Fruit fly (Drosophila melanogaster) whole organism, embryonic: ENCODE results near the gene pod1.

ENCODE experiments used
- CG10209 ChIP-seq: fragments of 200-800 bp; sonication (Bioruptor generic); optimal IDR thresholded peaks from 3 replicates; lab custom pipeline; 2017; ENCODE audit warnings: missing biosample characterization, mild to moderate bottlenecking, missing genetic modification characterization, missing genetic modification reagents
- CG10431 ChIP-seq: fragments of 200-800 bp; sonication (Bioruptor generic); optimal IDR thresholded peaks from 3 replicates; lab custom pipeline; 2018; ENCODE audit warnings: missing biosample characterization, mild to moderate bottlenecking, missing genetic modification characterization
- CG14441 ChIP-seq: fragments of 200-800 bp; sonication (Bioruptor generic); IDR thresholded peaks from 2 replicates; pipeline ENCODE4 v1.3.6; 2022; ENCODE audit warnings: missing biosample characterization, missing genetic modification characterization
- CG15479 ChIP-seq: fragments of 200-800 bp; sonication (Bioruptor generic); optimal IDR thresholded peaks from 3 replicates; lab custom pipeline; 2019; ENCODE audit warnings: missing biosample characterization, mild to moderate bottlenecking, missing genetic modification characterization, moderate library complexity
- CG2120 ChIP-seq: fragments of 200-800 bp; sonication (Bioruptor generic); optimal IDR thresholded peaks from 3 replicates; lab custom pipeline; 2016; ENCODE audit warnings: missing biosample characterization, missing genetic modification characterization
- CG33213 ChIP-seq: fragments of 200-800 bp; sonication (Bioruptor generic); optimal IDR thresholded peaks from 3 replicates; lab custom pipeline; 2016; ENCODE audit warnings: missing biosample characterization, missing genetic modification characterization
- CG42726 ChIP-seq: fragments of 200-800 bp; sonication (Bioruptor generic); IDR thresholded peaks from 2 replicates; pipeline ENCODE4 v1.3.6; 2022; ENCODE audit warnings: missing biosample characterization, missing genetic modification characterization; ENCODE audit not compliant: partially characterized antibody
- CG4617 ChIP-seq: fragments of 200-800 bp; sonication (Bioruptor generic); optimal IDR thresholded peaks from 3 replicates; lab custom pipeline; 2016; ENCODE audit warnings: missing biosample characterization, missing genetic modification characterization, borderline replicate concordance
- CG5245 ChIP-seq: fragments of 200-800 bp; sonication (Bioruptor generic); optimal IDR thresholded peaks from 3 replicates; lab custom pipeline; 2016; ENCODE audit warnings: missing biosample characterization, missing genetic modification characterization
- CG6765 ChIP-seq: fragments of 200-800 bp; sonication (Bioruptor generic); optimal IDR thresholded peaks from 3 replicates; lab custom pipeline; 2017; ENCODE audit warnings: missing biosample characterization, mild to moderate bottlenecking, missing genetic modification characterization
- CG9876 ChIP-seq: fragments of 200-800 bp; sonication (Bioruptor generic); optimal IDR thresholded peaks from 2 replicates; lab custom pipeline; 2016; ENCODE audit warnings: missing biosample characterization, missing genetic modification characterization
- CoRest ChIP-seq: fragments of 200-800 bp; sonication (Bioruptor generic); optimal IDR thresholded peaks from 3 replicates; lab custom pipeline; 2018; ENCODE audit warnings: missing biosample characterization, mild to moderate bottlenecking, missing genetic modification characterization, moderate library complexity
- Dip2 ChIP-seq: fragments of 200-800 bp; sonication (Bioruptor generic); IDR thresholded peaks from 2 replicates; pipeline ENCODE4 v1.3.6; 2022; ENCODE audit warnings: missing biosample characterization, missing genetic modification characterization
- Fer1 ChIP-seq: fragments of 200-800 bp; sonication (Bioruptor generic); optimal IDR thresholded peaks from 2 replicates; lab custom pipeline; 2017; ENCODE audit warnings: missing biosample characterization, mild to moderate bottlenecking, missing genetic modification characterization
- GATAe ChIP-seq: fragments of 200-800 bp; sonication (Bioruptor generic); conservative IDR thresholded peaks from 2 replicates; pipeline ENCODE4 v1.3.6; 2022; ENCODE audit warnings: missing biosample characterization, missing genetic modification characterization
- HLH54F ChIP-seq: fragments of 200-800 bp; sonication (Bioruptor generic); optimal IDR thresholded peaks from 3 replicates; lab custom pipeline; 2016; ENCODE audit warnings: missing biosample characterization, missing genetic modification characterization
- HLHmδ ChIP-seq: fragments of 200-800 bp; sonication (Bioruptor generic); optimal IDR thresholded peaks from 2 replicates; lab custom pipeline; 2018; ENCODE audit warnings: missing biosample characterization, mild to moderate bottlenecking, missing genetic modification characterization, moderate library complexity
- NfI ChIP-seq: fragments of 200-800 bp; sonication (Bioruptor generic); optimal IDR thresholded peaks from 3 replicates; lab custom pipeline; 2018; ENCODE audit warnings: missing biosample characterization, mild to moderate bottlenecking, missing genetic modification characterization, moderate library complexity
- Ptx1 ChIP-seq: fragments of 200-800 bp; sonication (Bioruptor generic); IDR thresholded peaks from 2 replicates; pipeline ENCODE4 v1.3.6; 2022; ENCODE audit warnings: missing biosample characterization, missing genetic modification characterization
- Scr ChIP-seq: fragments of 200-800 bp; sonication (Bioruptor generic); IDR thresholded peaks from 2 replicates; pipeline ENCODE4 v1.3.6; 2022; ENCODE audit warnings: missing biosample characterization, missing genetic modification characterization; ENCODE audit not compliant: partially characterized antibody
- Tbp ChIP-seq: fragments of >200 bp; optimal IDR thresholded peaks from 2 replicates; lab custom pipeline; 2018; ENCODE audit warnings: missing biosample characterization, missing genetic modification characterization
- Trl ChIP-seq, 3 experiments: fragments of >200 bp in 2 of 3; fragments of 200-800 bp in 1 of 3; sonication (Bioruptor generic) in 1 of 3; optimal IDR thresholded peaks; 2 replicates in 1 of 3; 3 replicates in 2 of 3; lab custom pipeline; 2016 to 2017; ENCODE audit warnings: missing biosample characterization in 1 of 3, missing genetic modification characterization in 1 of 3
- da ChIP-seq: fragments of 200-800 bp; sonication (Bioruptor generic); optimal IDR thresholded peaks from 2 replicates; lab custom pipeline; 2016; ENCODE audit warnings: missing biosample characterization, missing genetic modification characterization
- ems ChIP-seq: fragments of 200-800 bp; sonication (Bioruptor generic); optimal IDR thresholded peaks from 3 replicates; lab custom pipeline; 2016; ENCODE audit warnings: missing biosample characterization, missing genetic modification characterization
- fd96Cb ChIP-seq: fragments of 200-800 bp; sonication (Bioruptor generic); optimal IDR thresholded peaks from 2 replicates; lab custom pipeline; 2018; ENCODE audit warnings: missing biosample characterization, mild to moderate bottlenecking, missing genetic modification characterization, moderate library complexity
- gro ChIP-seq: fragments of 200-800 bp; sonication (Bioruptor generic); optimal IDR thresholded peaks from 2 replicates; lab custom pipeline; 2016; ENCODE audit warnings: missing biosample characterization, missing genetic modification characterization
- gsb ChIP-seq: fragments of 200-800 bp; sonication (Bioruptor generic); IDR thresholded peaks from 2 replicates; pipeline ENCODE4 v1.3.6; 2022; ENCODE audit warnings: missing biosample characterization, missing genetic modification characterization
- hb ChIP-seq: fragments of 200-800 bp; sonication (Bioruptor generic); IDR thresholded peaks from 3 replicates; pipeline ENCODE4 v1.3.6; 2022; ENCODE audit warnings: missing biosample characterization, missing genetic modification characterization; ENCODE audit not compliant: partially characterized antibody
- kay ChIP-seq: fragments of 200-800 bp; sonication (Bioruptor generic); optimal IDR thresholded peaks from 2 replicates; lab custom pipeline; 2016; ENCODE audit warnings: missing biosample characterization, missing genetic modification characterization
- mam ChIP-seq: fragments of 200-800 bp; sonication (Bioruptor generic); optimal IDR thresholded peaks from 3 replicates; lab custom pipeline; 2016; ENCODE audit warnings: missing biosample characterization, missing genetic modification characterization
- onecut ChIP-seq: fragments of 200-800 bp; sonication (Bioruptor generic); IDR thresholded peaks from 2 replicates; pipeline ENCODE4 v1.3.6; 2022; ENCODE audit warnings: missing biosample characterization, missing genetic modification characterization
- row ChIP-seq: fragments of 200-800 bp; sonication (Bioruptor generic); IDR thresholded peaks from 3 replicates; pipeline ENCODE4 v1.3.6; 2022; ENCODE audit warnings: missing biosample characterization, missing genetic modification characterization
- schlank ChIP-seq: fragments of 200-800 bp; sonication (Bioruptor generic); optimal IDR thresholded peaks from 2 replicates; lab custom pipeline; 2018; ENCODE audit warnings: missing biosample characterization, mild to moderate bottlenecking, missing genetic modification characterization
- sd ChIP-seq: fragments of 200-800 bp; sonication (Bioruptor generic); optimal IDR thresholded peaks from 3 replicates; lab custom pipeline; 2018; ENCODE audit warnings: missing biosample characterization, mild to moderate bottlenecking, missing genetic modification characterization, moderate library complexity
- seq ChIP-seq: fragments of 200-800 bp; sonication (Bioruptor generic); IDR thresholded peaks from 2 replicates; pipeline ENCODE4 v1.3.6; 2022; ENCODE audit warnings: missing biosample characterization, missing genetic modification characterization
- slp2 ChIP-seq: fragments of 200-800 bp; sonication (Bioruptor generic); optimal IDR thresholded peaks from 2 replicates; lab custom pipeline; 2016; ENCODE audit warnings: missing biosample characterization, missing genetic modification characterization
- sug ChIP-seq: fragments of 200-800 bp; optimal IDR thresholded peaks from 2 replicates; lab custom pipeline; 2019; ENCODE audit warnings: missing biosample characterization, mild to moderate bottlenecking, missing genetic modification characterization, moderate library complexity
- ttk ChIP-seq: fragments of 200-800 bp; sonication (Bioruptor generic); IDR thresholded peaks from 2 replicates; pipeline ENCODE4 v2.1.2; 2022; ENCODE audit warnings: missing biosample characterization, missing genetic modification characterization
- vnd ChIP-seq: fragments of 200-800 bp; sonication (Bioruptor generic); IDR thresholded peaks from 3 replicates; pipeline ENCODE4 v1.3.6; 2022; ENCODE audit warnings: missing biosample characterization, missing genetic modification characterization; ENCODE audit not compliant: partially characterized antibody
- yki ChIP-seq: fragments of >200 bp; optimal IDR thresholded peaks from 3 replicates; lab custom pipeline; 2018

Gene pod1

DNA sequence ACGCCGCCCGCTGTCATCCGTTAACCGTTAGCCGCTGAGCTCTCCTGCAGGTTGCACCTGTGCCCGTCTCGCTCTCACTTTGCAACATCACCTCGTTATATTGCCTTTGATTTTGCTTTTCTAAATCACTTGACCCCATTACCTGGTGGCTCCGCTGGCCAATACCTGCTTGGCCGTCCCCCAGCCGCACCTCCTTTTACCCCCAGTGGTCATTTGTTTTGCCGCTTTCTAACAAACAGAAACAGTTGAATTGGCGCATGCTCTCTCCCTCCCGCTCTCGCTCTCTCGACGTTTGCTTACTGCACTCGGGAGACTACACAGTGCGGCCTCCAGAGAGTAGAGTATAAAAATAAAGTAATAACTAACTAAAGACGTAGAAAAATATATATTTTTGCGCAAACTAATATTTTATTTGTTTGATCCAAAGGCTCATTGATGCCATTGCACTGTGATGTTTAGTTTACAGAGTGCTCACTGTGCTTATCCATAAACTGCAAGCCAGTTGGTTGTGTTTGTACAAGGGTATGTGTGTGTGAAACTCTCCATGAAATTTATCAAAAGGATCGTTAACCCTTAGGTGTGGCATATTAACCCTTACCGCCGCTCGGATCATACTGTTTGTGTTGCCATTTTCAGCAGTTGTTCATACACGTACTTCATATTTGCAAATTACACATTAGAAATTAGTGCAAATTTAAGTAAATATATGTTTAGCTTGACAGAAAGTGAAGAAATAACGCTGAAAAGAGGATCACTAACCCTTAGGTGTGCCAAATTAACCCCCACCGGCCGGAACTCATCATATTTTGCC, 1.2 kb downstream of the pod1 start (continued):
- TF ChIP-seq CG6765 (GFP tag; lab: Kevin White, UChicago) (no peak), CG5245 (GFP tag; lab: Kevin White, UChicago) (peak; percentile 56), GATAe (no peak), CG33213 (GFP tag; lab: Kevin White, UChicago) (peak; percentile 56), hb (no peak), Dip2 (GFP tag; lab: Robert Waterston, UW) (no peak), Ptx1 (GFP tag; lab: Robert Waterston, UW) (peak; percentile 90), CG42726 (GFP tag; lab: Robert Waterston, UW) (no peak), slp2 (GFP tag; lab: Kevin White, UChicago) (peak; percentile 53), CG2120 (GFP tag; lab: Kevin White, UChicago) (peak; percentile 82), da (GFP tag; lab: Kevin White, UChicago) (peak; percentile 5), CG14441 (GFP tag; lab: Robert Waterston, UW) (peak; percentile 88), CG15479 (GFP tag; lab: Kevin White, UChicago) (peak; percentile 29), ttk (peak; percentile 84), ems (GFP tag; lab: Kevin White, UChicago) (peak; percentile 68), schlank (tag; lab: Kevin White, UChicago) (no peak), CG10209 (GFP tag; lab: Kevin White, UChicago) (peak; percentile 79), CG9876 (no peak), HLH54F (GFP tag; lab: Kevin White, UChicago) (peak; percentile 70), seq (peak; percentile 89), CoRest (tag; lab: Kevin White, UChicago) (peak; percentile 66), yki (lab: Kevin White, UChicago) (peak; percentile 34), mam (GFP tag; lab: Kevin White, UChicago) (peak; percentile 62), sd (no peak), gsb (GFP tag; lab: Robert Waterston, UW) (peak; percentile 46; the same call in 1 of the 2 replicates), Tbp (GFP tag; lab: Kevin White, UChicago) (no peak), HLHmδ (GFP tag; lab: Kevin White, UChicago) (no peak), CG10431 (GFP tag; lab: Kevin White, UChicago) (no peak)

DNA sequence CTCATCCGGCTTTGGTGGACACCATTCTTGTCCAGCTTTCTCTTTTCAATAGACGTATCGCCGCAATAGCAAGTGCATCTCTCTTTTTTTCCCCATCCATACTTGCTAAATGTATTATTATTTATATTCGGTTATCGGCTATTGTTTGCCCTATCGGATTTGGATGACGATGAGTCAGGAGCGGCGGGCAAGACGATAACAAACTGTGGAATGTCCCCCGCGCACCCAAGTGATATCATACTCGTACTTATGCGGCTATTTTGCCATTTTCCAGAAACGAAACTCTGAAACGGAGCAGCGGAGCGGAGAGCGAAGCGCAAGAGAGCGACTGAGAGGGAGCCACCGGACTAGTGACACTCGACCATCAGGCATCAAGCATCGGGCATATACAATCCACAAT, 1.9 kb downstream of the pod1 start:
- TF ChIP-seq NfI (GFP tag; lab: Kevin White, UChicago) (no peak), CG4617 (GFP tag; lab: Kevin White, UChicago) (no peak), kay (GFP tag; lab: Kevin White, UChicago) (peak; percentile 50), sd (peak; percentile 98), sug (tag; lab: Kevin White, UChicago) (peak; percentile 89), gro (GFP tag; lab: Kevin White, UChicago) (no peak), Trl (optimal IDR thresholded peaks at IDR 0.05; lab: Kevin White, UChicago) (peak; percentile 28 to 41), Trl (GFP tag; optimal IDR thresholded peaks at IDR 0.05; lab: Kevin White, UChicago) (no peak)

DNA sequence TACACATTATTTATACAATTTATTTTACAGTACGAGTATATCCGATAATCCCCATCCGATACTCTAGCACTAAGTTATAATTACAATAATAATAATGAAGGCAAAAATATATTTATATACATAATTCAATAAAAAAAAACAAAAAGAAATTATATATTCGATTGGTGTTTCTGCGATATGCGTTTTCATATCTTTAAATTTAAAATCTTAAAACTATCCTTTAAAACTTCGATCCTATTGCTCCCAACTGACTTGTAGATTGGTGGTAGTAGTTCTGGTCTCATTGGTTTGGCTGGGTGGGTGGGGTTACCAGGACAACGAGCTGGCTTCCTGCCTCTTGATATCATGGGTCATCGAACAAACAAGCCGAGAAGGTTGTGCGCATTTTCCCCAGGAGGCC, 10.2 kb downstream of the pod1 start, which contains the start of gene iav:
TSS of gene iav (plus strand) at position 301 of the 400 bp plus-strand sequence.
- TF ChIP-seq vnd (GFP tag; lab: Robert Waterston, UW) (no peak), Scr (GFP tag; lab: Robert Waterston, UW) (no peak), row (GFP tag; lab: Robert Waterston, UW) (no peak), fd96Cb (tag; lab: Kevin White, UChicago) (no peak), Fer1 (no peak), onecut (GFP tag; lab: Robert Waterston, UW) (no peak)
